Worm (Caenorhabditis elegans) whole organism, midembryonic: ENCODE data around the gene C12D5.4.

Source experiments
- T22C8.4 ChIP-seq: fragments of 200-800 bp; sonication (Bioruptor generic); IDR thresholded peaks from 2 replicates; pipeline ENCODE4 v1.3.6; 2022; ENCODE audit warnings: missing genetic modification characterization, missing compliant biosample characterization
- cog-1 ChIP-seq: sonication (generic microtip); optimal IDR thresholded peaks from 2 replicates; lab custom pipeline; 2016; ENCODE audit warnings: missing genetic modification characterization, missing compliant biosample characterization
- flt-1 ChIP-seq: fragments of 200-800 bp; sonication (Bioruptor generic); IDR thresholded peaks from 2 replicates; pipeline ENCODE4 v1.3.6; 2022; ENCODE audit warnings: missing genetic modification characterization, missing compliant biosample characterization
- klf-2 ChIP-seq: fragments of 200-800 bp; sonication (Bioruptor generic); conservative IDR thresholded peaks from 2 replicates; pipeline ENCODE4 v1.3.6; 2022; ENCODE audit warnings: missing genetic modification reagents, missing genetic modification characterization, missing compliant biosample characterization
- med-1 ChIP-seq: sonication (generic microtip); optimal IDR thresholded peaks from 2 replicates; lab custom pipeline; 2017; ENCODE audit warnings: missing genetic modification characterization, mild to moderate bottlenecking, missing compliant biosample characterization, antibody characterized with exemption, missing genetic modification reagents; ENCODE audit not compliant: insufficient read depth
- tab-1 ChIP-seq: fragments of 200-800 bp; sonication (Bioruptor generic); IDR thresholded peaks from 2 replicates; pipeline ENCODE4 v1.3.6; 2022; ENCODE audit warnings: missing genetic modification characterization, missing compliant biosample characterization
- ztf-23 ChIP-seq: fragments of 200-800 bp; sonication (Bioruptor generic); IDR thresholded peaks from 2 replicates; pipeline ENCODE4 v1.3.6; 2022; ENCODE audit warnings: missing genetic modification reagents, missing genetic modification characterization, missing compliant biosample characterization
- ztf-29 ChIP-seq: fragments of 200-800 bp; sonication (Bioruptor generic); IDR thresholded peaks from 2 replicates; pipeline ENCODE4 v1.3.6; 2022; ENCODE audit warnings: missing genetic modification reagents, missing genetic modification characterization, missing compliant biosample characterization

DNA sequence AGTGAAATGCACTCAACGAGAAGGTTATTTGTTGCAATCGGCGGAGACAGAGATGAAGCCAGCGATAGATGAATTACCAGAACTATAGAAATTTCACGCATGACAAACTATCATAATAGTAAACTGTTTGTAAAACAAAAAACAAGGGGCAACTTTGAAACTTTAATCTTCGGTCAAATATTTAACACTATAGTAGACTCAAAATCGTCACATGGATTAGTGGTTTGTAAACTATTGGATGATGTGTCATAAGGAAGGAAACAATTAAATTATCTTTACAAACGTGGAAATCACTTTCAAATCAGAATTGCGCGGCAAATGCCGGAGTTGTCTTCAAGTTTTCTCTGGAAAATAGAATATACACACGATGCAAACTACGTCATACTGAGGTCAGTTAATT lies 45.3 kb downstream of the C12D5.4 start, which contains the start of gene ZK105.5:
- TF ChIP-seq ztf-29 (no peak), flt-1 (GFP tag; lab: Robert Waterston, UW) (no peak), T22C8.4 (GFP tag; lab: Robert Waterston, UW) (no peak), cog-1 (tag; lab: Kevin White, UChicago) (no peak), med-1 (GFP tag; lab: Kevin White, UChicago) (no peak), tab-1 (GFP tag; lab: Robert Waterston, UW) (no peak), klf-2 (GFP tag; lab: Robert Waterston, UW) (no peak), ztf-23 (GFP tag; lab: Robert Waterston, UW) (no peak)
